Fruit fly (Drosophila melanogaster) Kc167 (cell line): Measurements from ENCODE around the gene aru.

Experiments
- Myc ChIP-seq: fragments of >200 bp; optimal IDR thresholded peaks from 2 replicates; lab custom pipeline; 2017; ENCODE audit warnings: missing external identifiers
- Sin3A ChIP-seq: fragments of >200 bp; optimal IDR thresholded peaks from 2 replicates; lab custom pipeline; 2018; ENCODE audit warnings: missing external identifiers
- h ChIP-seq: fragments of >200 bp; optimal IDR thresholded peaks from 3 replicates; lab custom pipeline; 2018; ENCODE audit warnings: missing external identifiers
- insv ChIP-seq: fragments of >200 bp; optimal IDR thresholded peaks from 3 replicates; lab custom pipeline; 2018; ENCODE audit warnings: missing external identifiers
- psq ChIP-seq: fragments of >200 bp; optimal IDR thresholded peaks from 2 replicates; lab custom pipeline; 2017; ENCODE audit warnings: missing external identifiers
- ttk ChIP-seq: sonication (Bioruptor generic); optimal IDR thresholded peaks from 2 replicates; lab custom pipeline; 2017; ENCODE audit warnings: missing external identifiers

dm6 chr2L:815785-816389 is 52.3 kb downstream of the aru start, which contains the start of the genes Saf6 and Pex12:
- TF ChIP-seq psq (lab: Kevin White, UChicago): no peak
- TF ChIP-seq h: no peak
- no peak for TF ChIP-seq insv (lab: Kevin White, UChicago)
- no peak for TF ChIP-seq ttk (lab: Kevin White, UChicago)
- no peak for TF ChIP-seq Sin3A (lab: Kevin White, UChicago)
- TF ChIP-seq Myc (lab: Kevin White, UChicago): no peak
